Worm (Caenorhabditis elegans) whole organism, mixed stage, embryonic: Measurements from ENCODE around the gene ZK262.20.
"Not testable (repeated sequence)": the region's sequence is repeated elsewhere in the genome, so short reads cannot be mapped to it uniquely, and the experiment has no call there.

Experiments used
- M03D4.4 ChIP-seq: sonication (generic microtip); optimal IDR thresholded peaks from 2 replicates; lab custom pipeline; 2017; ENCODE audit warnings: mild to moderate bottlenecking, missing genetic modification characterization, missing compliant biosample characterization
- bed-3 ChIP-seq: fragments of 200-800 bp; sonication (Bioruptor generic); optimal IDR thresholded peaks from 3 replicates; lab custom pipeline; 2018; ENCODE audit warnings: mild to moderate bottlenecking, missing genetic modification characterization, moderate library complexity, missing compliant biosample characterization
- blmp-1 ChIP-seq: fragments of 150-350 bp; optimal IDR thresholded peaks from 2 replicates; lab custom pipeline; 2014; ENCODE audit warnings: missing biosample characterization, missing genetic modification characterization
- ceh-43 ChIP-seq: fragments of 200-800 bp; sonication (Bioruptor generic); optimal IDR thresholded peaks from 2 replicates; lab custom pipeline; 2018; ENCODE audit warnings: mild to moderate bottlenecking, missing genetic modification characterization, moderate library complexity, missing compliant biosample characterization
- ceh-83 ChIP-seq: fragments of 200-800 bp; sonication (Bioruptor generic); optimal IDR thresholded peaks from 2 replicates; lab custom pipeline; 2018; ENCODE audit warnings: mild to moderate bottlenecking, missing genetic modification characterization, missing compliant biosample characterization
- cnd-1 ChIP-seq: fragments of 200-800 bp; sonication (Bioruptor generic); optimal IDR thresholded peaks from 2 replicates; lab custom pipeline; 2018; ENCODE audit warnings: mild to moderate bottlenecking, missing genetic modification characterization, missing compliant biosample characterization
- drap-1 ChIP-seq: fragments of 200-800 bp; sonication (Bioruptor generic); optimal IDR thresholded peaks from 3 replicates; lab custom pipeline; 2018; ENCODE audit warnings: mild to moderate bottlenecking, missing genetic modification characterization, missing compliant biosample characterization
- elt-1 ChIP-seq: sonication (generic microtip); optimal IDR thresholded peaks from 2 replicates; lab custom pipeline; 2017; ENCODE audit warnings: missing genetic modification characterization, mild to moderate bottlenecking, missing compliant biosample characterization, antibody characterized with exemption, moderate library complexity, borderline replicate concordance; ENCODE audit not compliant: insufficient read depth
- elt-3 ChIP-seq: fragments of 150-350 bp; optimal IDR thresholded peaks from 2 replicates; lab custom pipeline; 2014; ENCODE audit warnings: missing biosample characterization, missing genetic modification characterization
- flh-1 ChIP-seq: fragments of 200-800 bp; sonication (Bioruptor generic); optimal IDR thresholded peaks from 2 replicates; lab custom pipeline; 2018; ENCODE audit warnings: mild to moderate bottlenecking, missing genetic modification characterization, moderate library complexity, missing compliant biosample characterization
- ham-2 ChIP-seq: fragments of 200-800 bp; sonication (Bioruptor generic); optimal IDR thresholded peaks from 2 replicates; lab custom pipeline; 2018; ENCODE audit warnings: mild to moderate bottlenecking, missing genetic modification characterization, missing compliant biosample characterization
- hlh-1 ChIP-seq: fragments of 150-350 bp; optimal IDR thresholded peaks from 2 replicates; lab custom pipeline; 2014; ENCODE audit warnings: missing biosample characterization, missing genetic modification reagents, missing genetic modification characterization
- lin-13 ChIP-seq: fragments of 150-350 bp; optimal IDR thresholded peaks from 2 replicates; lab custom pipeline; 2014; ENCODE audit warnings: missing biosample characterization, missing genetic modification characterization
- lsy-2 ChIP-seq: fragments of 150-350 bp; optimal IDR thresholded peaks from 2 replicates; lab custom pipeline; 2014; ENCODE audit warnings: missing biosample characterization, missing genetic modification characterization
- mab-5 ChIP-seq: fragments of 150-350 bp; optimal IDR thresholded peaks from 2 replicates; lab custom pipeline; 2014; ENCODE audit warnings: missing biosample characterization, missing genetic modification characterization
- mep-1 ChIP-seq: fragments of 150-350 bp; optimal IDR thresholded peaks from 2 replicates; lab custom pipeline; 2017; ENCODE audit warnings: missing biosample characterization, missing genetic modification reagents, missing genetic modification characterization, inconsistent platforms
- mls-2 ChIP-seq: sonication (generic microtip); optimal IDR thresholded peaks from 2 replicates; lab custom pipeline; 2016; ENCODE audit warnings: mild to moderate bottlenecking, missing genetic modification characterization, moderate library complexity, missing compliant biosample characterization
- nhr-12 ChIP-seq: fragments of 150-350 bp; optimal IDR thresholded peaks from 2 replicates; lab custom pipeline; 2014; ENCODE audit warnings: missing biosample characterization, missing genetic modification characterization
- nhr-237 ChIP-seq: fragments of 150-350 bp; optimal IDR thresholded peaks from 2 replicates; lab custom pipeline; 2014; ENCODE audit warnings: missing biosample characterization, missing genetic modification characterization
- nhr-28 ChIP-seq: fragments of 150-350 bp; optimal IDR thresholded peaks from 2 replicates; lab custom pipeline; 2014; ENCODE audit warnings: missing biosample characterization, missing genetic modification characterization
- nhr-76 ChIP-seq: sonication (generic microtip); optimal IDR thresholded peaks from 2 replicates; lab custom pipeline; 2017; ENCODE audit warnings: missing biosample characterization, missing genetic modification characterization
- sem-2 ChIP-seq: fragments of 200-800 bp; sonication (Bioruptor generic); optimal IDR thresholded peaks from 2 replicates; lab custom pipeline; 2018; ENCODE audit warnings: mild to moderate bottlenecking, missing genetic modification characterization, missing compliant biosample characterization
- snpc-4 ChIP-seq: fragments of 150-350 bp; optimal IDR thresholded peaks from 2 replicates; lab custom pipeline; 2014; ENCODE audit warnings: missing biosample characterization, missing genetic modification characterization
- sptf-1 ChIP-seq: sonication (generic microtip); optimal IDR thresholded peaks from 2 replicates; lab custom pipeline; 2017; ENCODE audit warnings: mild to moderate bottlenecking, missing genetic modification characterization, moderate library complexity, missing compliant biosample characterization
- tbx-8 ChIP-seq: fragments of 200-800 bp; sonication (Bioruptor generic); optimal IDR thresholded peaks from 2 replicates; lab custom pipeline; 2018; ENCODE audit warnings: mild to moderate bottlenecking, missing genetic modification characterization, moderate library complexity, missing compliant biosample characterization
- unc-120 ChIP-seq: sonication (generic microtip); optimal IDR thresholded peaks from 2 replicates; lab custom pipeline; 2017; ENCODE audit warnings: missing genetic modification characterization, missing compliant biosample characterization; ENCODE audit not compliant: poor library complexity, severe bottlenecking
- unc-39 ChIP-seq: fragments of 150-350 bp; optimal IDR thresholded peaks from 2 replicates; lab custom pipeline; 2014; ENCODE audit warnings: missing biosample characterization, missing genetic modification characterization
- unc-62 ChIP-seq: fragments of 150-350 bp; optimal IDR thresholded peaks from 2 replicates; lab custom pipeline; 2014; ENCODE audit warnings: missing biosample characterization, missing genetic modification reagents, missing genetic modification characterization
- zip-8 ChIP-seq: fragments of 150-350 bp; optimal IDR thresholded peaks from 2 replicates; lab custom pipeline; 2014; ENCODE audit warnings: missing biosample characterization, missing genetic modification characterization
- ztf-11 ChIP-seq: fragments of 150-350 bp; optimal IDR thresholded peaks from 2 replicates; lab custom pipeline; 2014; ENCODE audit warnings: missing biosample characterization, missing genetic modification characterization

The ZK262.20 gene

ce11 chrV:18404767-18405166 is 30.1 kb downstream of the ZK262.20 start, which contains the start of gene srh-209:
srh-209 (minus strand) TSS chrV:18404867.
- TF ChIP-seq nhr-12, mab-5, nhr-28 (tag; lab: Kevin White, UChicago): not testable (repeated sequence)

ce11 chrV:18402743-18403142 is 32.1 kb downstream of the ZK262.20 start:
- no peak for TF ChIP-seq lsy-2
- no peak for TF ChIP-seq M03D4.4 (tag; lab: Kevin White, UChicago)
- no peak for TF ChIP-seq unc-62
- TF ChIP-seq lin-13 (tag; lab: Kevin White, UChicago), result no peak
- TF ChIP-seq zip-8 (tag; lab: Kevin White, UChicago), result no peak
- no peak for TF ChIP-seq sem-2 (GFP tag; lab: Kevin White, UChicago)
- no peak for TF ChIP-seq mls-2
- no peak for TF ChIP-seq unc-120
- no peak for TF ChIP-seq hlh-1
- no peak for TF ChIP-seq ztf-11 (tag; lab: Kevin White, UChicago)
- no peak for TF ChIP-seq tbx-8 (GFP tag; lab: Kevin White, UChicago)
- no peak for TF ChIP-seq nhr-12 (tag; lab: Kevin White, UChicago)
- no peak for TF ChIP-seq ham-2 (GFP tag; lab: Kevin White, UChicago)
- no peak for TF ChIP-seq nhr-76
- TF ChIP-seq nhr-237 (tag; lab: Kevin White, UChicago), result no peak
- TF ChIP-seq cnd-1 (tag; lab: Kevin White, UChicago), result no peak
- TF ChIP-seq elt-3 (tag; lab: Kevin White, UChicago), result no peak

ce11 chrV:18397814-18398213 is 37.0 kb downstream of the ZK262.20 start, which contains the start of gene Y51A2B.16:
Y51A2B.16 (minus strand) TSS chrV:18397914.
- TF ChIP-seq mep-1 (tag; lab: Kevin White, UChicago), result no peak
- TF ChIP-seq sem-2 (GFP tag; lab: Kevin White, UChicago), result no peak
- TF ChIP-seq hlh-1, result no peak
- TF ChIP-seq ztf-11 (tag; lab: Kevin White, UChicago), result no peak
- TF ChIP-seq cnd-1 (tag; lab: Kevin White, UChicago), result no peak
- no peak for TF ChIP-seq lsy-2
- no peak for TF ChIP-seq ceh-43 (GFP tag; lab: Kevin White, UChicago)
- no peak for TF ChIP-seq mab-5 (tag; lab: Kevin White, UChicago)
- TF ChIP-seq flh-1, result no peak
- TF ChIP-seq M03D4.4 (tag; lab: Kevin White, UChicago), result no peak
- TF ChIP-seq ceh-83 (GFP tag; lab: Kevin White, UChicago), result no peak
- TF ChIP-seq unc-39 (tag; lab: Kevin White, UChicago), result no peak
- no peak for TF ChIP-seq nhr-76
- TF ChIP-seq lin-13 (tag; lab: Kevin White, UChicago), result no peak
- no peak for TF ChIP-seq drap-1 (GFP tag; lab: Kevin White, UChicago)
- TF ChIP-seq unc-62, result no peak
- TF ChIP-seq snpc-4 (tag; lab: Kevin White, UChicago), result no peak
- no peak for TF ChIP-seq elt-1 (tag; lab: Kevin White, UChicago)
- TF ChIP-seq, all 35 proteins: peak for 0

ce11 chrV:18395649-18396048 is 39.2 kb downstream of the ZK262.20 start, which contains the start of gene Y51A2B.9:
Y51A2B.9 (minus strand) TSS chrV:18395749.
- TF ChIP-seq ztf-11 (tag; lab: Kevin White, UChicago) (no peak), bed-3 (GFP tag; lab: Kevin White, UChicago) (no peak), ham-2 (GFP tag; lab: Kevin White, UChicago) (no peak), tbx-8 (GFP tag; lab: Kevin White, UChicago) (no peak), sem-2 (GFP tag; lab: Kevin White, UChicago) (no peak), drap-1 (GFP tag; lab: Kevin White, UChicago) (no peak), ceh-83 (GFP tag; lab: Kevin White, UChicago) (no peak), nhr-237 (tag; lab: Kevin White, UChicago) (no peak), blmp-1 (tag; lab: Kevin White, UChicago) (no peak), sptf-1 (tag; lab: Kevin White, UChicago) (no peak), snpc-4 (tag; lab: Kevin White, UChicago) (no peak), ceh-43 (GFP tag; lab: Kevin White, UChicago) (no peak), lin-13 (tag; lab: Kevin White, UChicago) (no peak)

- TF ChIP-seq unc-39 (tag; lab: Kevin White, UChicago) (no peak), unc-62 (no peak), ham-2 (GFP tag; lab: Kevin White, UChicago) (no peak), hlh-1 (no peak), tbx-8 (GFP tag; lab: Kevin White, UChicago) (no peak), ceh-43 (GFP tag; lab: Kevin White, UChicago) (no peak), ceh-83 (GFP tag; lab: Kevin White, UChicago) (no peak), nhr-237 (tag; lab: Kevin White, UChicago) (no peak)
Measured at ce11 chrV:18394203-18394602, 40.7 kb downstream of the ZK262.20 start, which contains the start of gene Y51A2B.6. Y51A2B.6 (minus strand) TSS chrV:18394303.
